Fruit fly (Drosophila melanogaster): ENCODE measurements around the gene Cht7.

Cht7 gene

DNA sequence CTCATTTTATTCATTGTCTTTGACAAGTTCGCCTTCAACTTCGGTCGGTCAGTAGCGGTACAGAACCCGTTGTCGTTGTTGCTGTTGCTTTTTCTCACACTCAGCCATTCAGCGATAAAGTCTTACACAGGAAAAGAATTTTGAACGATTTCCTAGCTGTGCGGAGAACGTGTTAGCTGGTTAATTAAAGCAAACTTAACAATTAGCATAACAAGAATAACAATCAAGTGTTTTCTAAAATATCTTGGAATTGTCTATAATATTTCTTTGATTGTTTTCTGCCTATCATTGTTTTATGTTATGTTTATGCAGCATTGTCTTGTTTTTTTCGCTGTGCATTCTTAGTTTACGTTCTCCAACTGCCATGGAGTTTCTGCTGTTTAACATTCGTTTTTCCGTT is 612 bp downstream of the Cht7 start (continued):
- TF ChIP-seq crc (GFP tag; optimal IDR thresholded peaks at IDR 0.05), result no peak
- no peak for TF ChIP-seq CG17359 (tag; optimal IDR thresholded peaks at IDR 0.05)
- 0 out of 2 replicates have a peak, but pooled peaks have one; percentile 4 for TF ChIP-seq CG14667 (GFP tag; IDR thresholded peaks at IDR 0.05)
- no peak for TF ChIP-seq pb (GFP tag; optimal IDR thresholded peaks at IDR 0.05)
- no peak for TF ChIP-seq CG3163 (GFP tag; optimal IDR thresholded peaks at IDR 0.05)
- TF ChIP-seq dpn (GFP tag; optimal IDR thresholded peaks at IDR 0.05), result no peak

DNA sequence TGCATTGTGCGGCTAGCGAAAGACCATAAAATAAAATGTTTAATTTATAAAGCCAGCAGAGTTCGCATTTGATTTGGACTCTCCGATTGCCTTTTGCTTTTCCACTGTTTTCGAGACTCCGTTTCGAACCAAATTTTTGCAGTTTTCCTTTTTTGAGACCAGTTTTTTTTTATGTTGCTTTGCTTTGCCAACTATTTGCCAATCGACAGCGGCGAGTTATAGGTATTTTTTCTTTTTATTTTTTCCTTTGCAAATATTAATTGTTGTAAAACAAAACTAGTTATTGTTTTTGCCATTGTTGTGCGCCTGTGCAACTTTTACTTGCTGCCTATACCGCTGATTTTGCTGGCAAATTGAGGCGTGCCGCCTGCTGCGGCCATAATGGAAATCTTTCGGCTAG is 1.2 kb downstream of the Cht7 start:
- TF ChIP-seq Ets65A (GFP tag) (peak; percentile 51), stwl (tag; optimal IDR thresholded peaks at IDR 0.05) (no peak)

DNA sequence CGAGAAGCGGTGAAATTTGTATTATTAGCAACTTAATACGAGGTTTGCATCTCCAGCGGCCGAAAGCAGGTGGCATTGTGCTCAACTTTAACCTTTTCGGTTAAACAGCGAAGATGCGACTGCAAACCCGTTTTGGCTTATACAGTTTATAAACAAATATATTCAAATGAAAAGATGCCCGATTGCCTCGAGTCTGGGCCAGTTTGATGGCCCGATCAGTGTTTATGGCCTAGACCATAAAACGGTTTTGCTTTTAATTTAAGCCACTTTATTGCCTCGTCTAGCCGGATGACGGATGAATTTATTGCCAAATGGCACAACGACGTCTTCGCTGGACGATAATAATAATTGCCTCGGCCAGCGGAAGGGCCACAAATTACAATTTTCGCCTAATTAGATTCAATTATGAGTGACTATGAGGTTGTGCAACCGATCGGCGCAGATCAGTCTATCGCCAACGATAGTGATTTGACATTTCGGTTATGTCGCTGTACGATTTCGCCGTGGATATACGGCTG is 4.2 kb downstream of the Cht7 start:
- no peak for TF ChIP-seq ab (GFP tag; optimal IDR thresholded peaks at IDR 0.05)
- peak; percentile 17; the same call in 1 of the 2 replicates for TF ChIP-seq vvl (GFP tag; IDR thresholded peaks at IDR 0.05)
- TF ChIP-seq eve (GFP tag; optimal IDR thresholded peaks at IDR 0.05), result no peak
- no peak for TF ChIP-seq CG6854 (GFP tag; optimal IDR thresholded peaks at IDR 0.05)
- TF ChIP-seq Hmr (GFP tag; optimal IDR thresholded peaks at IDR 0.05), result no peak
- TF ChIP-seq ken (GFP tag; IDR thresholded peaks at IDR 0.05), result 0 out of 3 replicates have a peak, but pooled peaks have one; percentile 17
- peak; percentile 97 for TF ChIP-seq abd-A (tag; optimal IDR thresholded peaks at IDR 0.05)
- peak; percentile 57 for TF ChIP-seq CG15269 (tag; optimal IDR thresholded peaks at IDR 0.05)
- no peak for TF ChIP-seq CG15514 (GFP tag; optimal IDR thresholded peaks at IDR 0.05)
- peak; percentile 35 for TF ChIP-seq oc (tag; optimal IDR thresholded peaks at IDR 0.05)
- TF ChIP-seq pros (GFP tag; optimal IDR thresholded peaks at IDR 0.05), result peak; percentile 70
- peak; percentile 57; the same call in 1 of the 4 replicates for TF ChIP-seq chinmo (GFP tag; IDR thresholded peaks at IDR 0.05; ENCODE audit: partially characterized antibody)
- TF ChIP-seq da (GFP tag; optimal IDR thresholded peaks at IDR 0.05), result no peak
- peak in 1 of 2 experiments; percentile 89 for TF ChIP-seq Hr78 (GFP tag; optimal IDR thresholded peaks at IDR 0.05)
- peak; percentile 22; the same call in 1 of the 2 replicates for TF ChIP-seq Awh (GFP tag; IDR thresholded peaks at IDR 0.05)
- TF ChIP-seq Abd-B (GFP tag; optimal IDR thresholded peaks at IDR 0.05), result peak; percentile 6
- peak in 1 of 2 experiments; percentile 57 for TF ChIP-seq Pdp1 (GFP tag; optimal IDR thresholded peaks at IDR 0.05)
- TF ChIP-seq Med (GFP tag), result peak; percentile 27
- TF ChIP-seq salm (tag; optimal IDR thresholded peaks at IDR 0.05), result peak; percentile 7
- peak; percentile 18 for TF ChIP-seq sd (tag; optimal IDR thresholded peaks at IDR 0.05)
- no peak for TF ChIP-seq Lpt (GFP tag; optimal IDR thresholded peaks at IDR 0.05)

DNA sequence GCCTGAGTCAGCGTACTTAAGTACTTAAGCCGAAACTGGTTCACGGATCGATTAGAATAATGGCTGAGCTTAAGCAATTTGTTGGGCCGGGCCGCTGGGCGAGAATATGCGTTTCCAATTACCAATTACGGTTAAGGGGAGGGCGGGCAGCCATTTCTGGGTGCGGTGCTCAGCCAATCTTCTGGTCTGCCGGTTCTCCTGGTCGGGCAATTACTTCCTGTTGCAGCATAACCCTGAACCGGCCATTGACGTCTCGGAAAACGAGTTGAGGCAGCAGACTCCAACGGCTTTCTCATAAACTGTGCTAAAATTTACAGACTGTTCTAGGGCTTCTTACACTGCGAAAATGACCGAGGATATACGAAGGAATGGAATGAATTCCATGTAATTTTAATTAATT is 5.6 kb downstream of the Cht7 start:
- TF ChIP-seq CG11247 (GFP tag; IDR thresholded peaks at IDR 0.05) (0 out of 2 replicates have a peak, but pooled peaks have one; percentile 6), bsh (GFP tag; optimal IDR thresholded peaks at IDR 0.05) (no peak)

DNA sequence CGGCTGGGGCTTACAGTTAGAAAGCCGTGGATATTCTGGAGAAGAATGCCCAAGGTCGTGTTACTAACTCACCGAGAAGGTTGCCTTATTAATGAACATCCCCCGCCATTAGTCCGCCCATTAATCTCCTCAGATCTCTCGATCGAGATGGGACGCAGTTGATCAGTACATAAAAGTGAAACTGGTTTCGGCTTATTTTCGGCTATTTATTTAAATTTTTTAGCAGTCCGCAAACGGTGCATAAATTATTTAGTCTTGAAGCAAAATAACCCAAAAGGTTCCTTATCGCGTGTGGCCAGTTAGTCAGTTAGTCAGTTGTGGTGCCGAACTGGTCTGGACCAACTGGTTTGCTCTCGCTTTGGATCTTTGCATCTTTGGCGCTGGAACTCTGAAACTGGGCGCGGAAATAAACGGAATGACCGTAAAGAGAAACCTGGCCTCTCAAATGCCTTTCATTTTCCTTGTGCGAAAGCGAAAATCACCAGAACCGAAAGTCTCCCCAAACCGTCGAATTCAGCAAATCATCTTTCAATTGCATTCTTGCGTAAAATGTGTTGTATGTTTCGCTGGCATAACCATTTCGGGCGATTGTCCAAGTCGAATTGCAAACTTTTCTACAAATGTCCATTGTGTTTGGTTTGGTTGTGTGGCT is 7.9 kb downstream of the Cht7 start:
- TF ChIP-seq abd-A (tag; optimal IDR thresholded peaks at IDR 0.05) (peak; percentile 70), CG13894 (tag; optimal IDR thresholded peaks at IDR 0.05) (peak; percentile 44), Blimp-1 (GFP tag; optimal IDR thresholded peaks at IDR 0.05) (peak; percentile 76), CG16863 (GFP tag; optimal IDR thresholded peaks at IDR 0.05) (no peak), zfh1 (GFP tag; IDR thresholded peaks at IDR 0.05) (no peak), oc (tag; optimal IDR thresholded peaks at IDR 0.05) (no peak), Dad (GFP tag; optimal IDR thresholded peaks at IDR 0.05) (no peak), cwo (GFP tag; optimal IDR thresholded peaks at IDR 0.05) (peak; percentile 1), vvl (GFP tag; IDR thresholded peaks at IDR 0.05) (peak; percentile 71), CG12769 (tag; optimal IDR thresholded peaks at IDR 0.05) (peak; percentile 49), chinmo (GFP tag; IDR thresholded peaks at IDR 0.05; ENCODE audit: partially characterized antibody) (peak; percentile 77; the same call in 2 of the 4 replicates), insv (GFP tag; optimal IDR thresholded peaks at IDR 0.05) (no peak), btn (GFP tag; optimal IDR thresholded peaks at IDR 0.05) (no peak), CG13424 (tag; optimal IDR thresholded peaks at IDR 0.05) (no peak), Ets65A (GFP tag) (peak; percentile 72), PHDP (tag; optimal IDR thresholded peaks at IDR 0.05) (no peak), sd (tag; optimal IDR thresholded peaks at IDR 0.05) (peak; percentile 40)

Data from whole organism, embryonic.